Fruit fly (Drosophila melanogaster) whole organism, wandering third instar larva: ENCODE measurements around the gene Fign.

ENCODE experiments used
- CG9705 ChIP-seq: fragments of 200-800 bp; sonication (Bioruptor generic); optimal IDR thresholded peaks from 2 replicates; lab custom pipeline; 2018; ENCODE audit warnings: missing biosample characterization, mild to moderate bottlenecking, missing genetic modification characterization
- Dfd ChIP-seq: fragments of >200 bp; optimal IDR thresholded peaks from 2 replicates; lab custom pipeline; 2017; ENCODE audit warnings: missing biosample characterization, missing genetic modification characterization
- N ChIP-seq: fragments of >200 bp; optimal IDR thresholded peaks from 2 replicates; lab custom pipeline; 2018; ENCODE audit warnings: missing biosample characterization, missing external identifiers, missing genetic modification characterization
- OdsH ChIP-seq: fragments of 200-800 bp; sonication (Bioruptor generic); optimal IDR thresholded peaks from 2 replicates; lab custom pipeline; 2016; ENCODE audit warnings: missing biosample characterization, mild to moderate bottlenecking, missing genetic modification characterization
- br ChIP-seq: fragments of 200-800 bp; sonication (Bioruptor generic); optimal IDR thresholded peaks from 2 replicates; lab custom pipeline; 2016; ENCODE audit warnings: missing biosample characterization, missing genetic modification characterization
- brk ChIP-seq: fragments of 200-800 bp; sonication (Bioruptor generic); optimal IDR thresholded peaks from 2 replicates; lab custom pipeline; 2016; ENCODE audit warnings: missing biosample characterization, mild to moderate bottlenecking, missing genetic modification characterization
- dmrt93B ChIP-seq: fragments of 200-800 bp; sonication (Bioruptor generic); optimal IDR thresholded peaks from 2 replicates; lab custom pipeline; 2018; ENCODE audit warnings: missing biosample characterization, mild to moderate bottlenecking, missing genetic modification characterization
- ey ChIP-seq: fragments of 200-800 bp; sonication (Bioruptor generic); optimal IDR thresholded peaks from 2 replicates; lab custom pipeline; 2016; ENCODE audit warnings: missing biosample characterization, missing genetic modification characterization
- jim ChIP-seq: fragments of 175-275, 200-325 bp; sonication (Bioruptor generic); optimal IDR thresholded peaks from 2 replicates; lab custom pipeline; 2016; ENCODE audit warnings: missing biosample characterization, mild to moderate bottlenecking, missing genetic modification characterization
- lola ChIP-seq: fragments of >200 bp; optimal IDR thresholded peaks from 2 replicates; lab custom pipeline; 2017; ENCODE audit warnings: missing biosample characterization, missing genetic modification characterization
- usp ChIP-seq: fragments of >200 bp; optimal IDR thresholded peaks from 2 replicates; lab custom pipeline; 2017; ENCODE audit warnings: missing biosample characterization, missing genetic modification characterization
- woc ChIP-seq: sonication (Bioruptor generic); optimal IDR thresholded peaks from 2 replicates; lab custom pipeline; 2016; ENCODE audit warnings: missing biosample characterization, mild to moderate bottlenecking, missing genetic modification characterization

DNA sequence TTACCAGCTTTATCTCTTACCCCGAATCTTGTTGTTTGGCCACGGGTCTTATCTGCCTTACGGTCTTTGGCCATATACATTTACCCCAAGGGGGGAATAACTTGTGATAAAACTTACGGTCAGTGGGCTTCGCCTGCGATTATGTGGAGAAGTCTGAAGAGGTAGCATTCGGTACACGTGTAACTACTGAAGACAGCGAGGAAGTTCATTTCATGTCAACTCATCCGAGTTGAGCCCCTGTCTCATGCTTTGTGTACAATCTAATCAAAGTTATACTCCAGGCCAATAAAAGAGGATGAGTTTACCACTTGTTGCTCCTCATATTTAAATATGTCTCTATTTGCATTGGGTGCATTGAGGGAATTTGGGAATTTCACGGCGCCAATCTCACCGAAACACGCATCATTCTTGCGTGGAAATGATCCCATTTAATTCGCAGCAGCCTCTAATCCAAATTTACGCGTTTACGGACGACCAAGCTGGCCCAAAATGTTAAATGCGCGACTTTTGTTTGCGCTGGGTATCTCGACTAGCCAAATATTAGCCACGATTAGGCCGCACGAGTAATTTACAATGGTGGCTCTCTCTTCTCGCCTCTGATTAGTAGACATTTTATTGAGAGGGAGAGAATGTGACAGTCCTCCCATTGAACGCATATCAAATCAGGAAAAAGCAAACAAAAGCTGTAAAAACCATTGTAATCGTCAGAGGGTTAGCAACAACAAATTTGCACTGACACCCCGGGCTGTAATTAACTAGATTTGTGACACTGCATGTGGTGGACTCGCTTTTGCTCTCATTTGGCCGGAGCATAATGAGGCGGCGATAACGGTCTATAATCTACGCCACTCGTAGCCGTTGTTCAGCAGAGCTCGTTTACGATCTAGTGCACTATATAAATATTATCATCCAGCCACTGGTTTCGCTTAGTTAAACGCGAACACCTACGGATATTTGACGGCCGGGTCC is 3.9 kb upstream of the Fign start, which contains the start of gene CG33281:
- no peak for TF ChIP-seq jim
- no peak for TF ChIP-seq brk (GFP tag; lab: Kevin White, UChicago)
- TF ChIP-seq usp (GFP tag; lab: Kevin White, UChicago): no peak
- no peak for TF ChIP-seq lola (GFP tag; lab: Kevin White, UChicago)
- TF ChIP-seq ey (GFP tag; lab: Kevin White, UChicago): no peak
- no peak for TF ChIP-seq woc (GFP tag; lab: Kevin White, UChicago)
- no peak for TF ChIP-seq br (GFP tag; lab: Kevin White, UChicago)
- no peak for TF ChIP-seq CG9705
- no peak for TF ChIP-seq dmrt93B (GFP tag; lab: Kevin White, UChicago)
- no peak for TF ChIP-seq N (GFP tag; lab: Kevin White, UChicago)
- no peak for TF ChIP-seq Dfd (GFP tag; lab: Kevin White, UChicago)
- TF ChIP-seq OdsH (GFP tag; lab: Kevin White, UChicago): no peak
